Worm (Caenorhabditis elegans) whole organism, late embryonic: ENCODE results near the gene clhm-1.

Experiments used
- Y22D7AL.16 ChIP-seq: sonication (generic microtip); optimal IDR thresholded peaks from 2 replicates; lab custom pipeline; 2016; ENCODE audit warnings: missing genetic modification characterization, missing compliant biosample characterization
- ceh-22 ChIP-seq: sonication (generic microtip); optimal IDR thresholded peaks from 2 replicates; lab custom pipeline; 2017; ENCODE audit warnings: missing biosample characterization, missing genetic modification characterization
- fax-1 ChIP-seq: sonication (generic microtip); optimal IDR thresholded peaks from 2 replicates; lab custom pipeline; 2016; ENCODE audit warnings: missing genotype, missing genetic modification characterization, missing compliant biosample characterization
- nhr-11 ChIP-seq: fragments of 150-350 bp; optimal IDR thresholded peaks from 2 replicates; lab custom pipeline; 2014; ENCODE audit warnings: missing biosample characterization, missing genetic modification characterization
- sox-2 ChIP-seq: fragments of 200-800 bp; sonication (Bioruptor generic); IDR thresholded peaks from 2 replicates; pipeline ENCODE4 v1.3.6; 2022; ENCODE audit warnings: missing genetic modification reagents, missing genetic modification characterization, missing compliant biosample characterization
- sox-4 ChIP-seq: sonication (generic microtip); optimal IDR thresholded peaks from 2 replicates; lab custom pipeline; 2017; ENCODE audit warnings: mild to moderate bottlenecking, missing genetic modification characterization, inconsistent platforms, missing compliant biosample characterization
- syd-9 ChIP-seq: sonication (generic microtip); optimal IDR thresholded peaks from 2 replicates; lab custom pipeline; 2016; ENCODE audit warnings: mild to moderate bottlenecking, missing genetic modification characterization, moderate library complexity, missing compliant biosample characterization

- TF ChIP-seq Y22D7AL.16 (tag; lab: Kevin White, UChicago) (no peak), ceh-22 (no peak), sox-2 (peak; percentile 27; the same call in 1 of the 2 replicates), nhr-11 (no peak), syd-9 (tag; lab: Kevin White, UChicago) (no peak), sox-4 (tag; lab: Kevin White, UChicago) (no peak), fax-1 (tag; lab: Kevin White, UChicago) (no peak)
Observed at ce11 chrII:6843680-6844079, 27.1 kb downstream of the clhm-1 start.
